Worm (Caenorhabditis elegans): ENCODE measurements around the gene osta-1.
A peak's percentile ranks its signal among the peaks of the same experiment; 100 is the strongest.

Gene osta-1

DNA sequence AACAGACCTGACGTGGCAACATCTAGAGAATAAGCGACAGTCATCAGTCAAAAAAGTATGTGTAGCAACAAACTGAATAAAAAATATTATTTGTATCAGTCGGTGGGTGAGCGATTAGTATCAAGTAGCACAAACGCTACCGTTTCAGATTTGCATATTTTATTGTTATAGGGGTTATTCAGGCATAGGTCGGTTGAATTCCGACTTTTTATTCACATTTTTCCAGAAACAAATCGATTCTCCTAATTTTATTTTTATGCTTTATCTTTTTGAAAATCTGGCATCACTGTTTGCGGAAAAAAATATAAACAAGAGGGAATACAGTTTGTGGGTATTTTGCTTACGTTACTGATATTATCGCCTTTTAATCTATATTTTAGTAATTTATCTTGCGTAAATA lies 5.3 kb downstream of the osta-1 start, which contains the start of gene best-4:
Gene best-4 (minus strand): TSS at position 101 of the 400 bp plus-strand sequence.
- TF ChIP-seq lin-11 (tag; optimal IDR thresholded peaks at IDR 0.05) = no peak
- TF ChIP-seq ama-1 (optimal IDR thresholded peaks at IDR 0.05) = no peak
- TF ChIP-seq unc-62 (GFP tag; optimal IDR thresholded peaks at IDR 0.05) = no peak
- TF ChIP-seq lin-39 (tag; optimal IDR thresholded peaks at IDR 0.05) = no peak
- TF ChIP-seq ZK546.5 (tag; optimal IDR thresholded peaks at IDR 0.05) = no peak
- no peak for TF ChIP-seq snpc-4 (tag; optimal IDR thresholded peaks at IDR 0.05)
- TF ChIP-seq ztf-1 (GFP tag; conservative IDR thresholded peaks at IDR 0.05) = no peak
- TF ChIP-seq skn-1 (tag; optimal IDR thresholded peaks at IDR 0.05) = no peak
- no peak for TF ChIP-seq unc-55 (GFP tag; optimal IDR thresholded peaks at IDR 0.05)
- no peak for TF ChIP-seq lin-13 (GFP tag; optimal IDR thresholded peaks at IDR 0.05)
- TF ChIP-seq nhr-6 (tag; optimal IDR thresholded peaks at IDR 0.05) = no peak
- TF ChIP-seq alr-1 (tag; optimal IDR thresholded peaks at IDR 0.05) = no peak
- TF ChIP-seq nhr-11 (tag; optimal IDR thresholded peaks at IDR 0.05) = no peak
- no peak for TF ChIP-seq elt-1 (tag; optimal IDR thresholded peaks at IDR 0.05)
- no peak for TF ChIP-seq aly-2 (tag; optimal IDR thresholded peaks at IDR 0.05)
- no peak for TF ChIP-seq unc-39 (tag; optimal IDR thresholded peaks at IDR 0.05)

DNA sequence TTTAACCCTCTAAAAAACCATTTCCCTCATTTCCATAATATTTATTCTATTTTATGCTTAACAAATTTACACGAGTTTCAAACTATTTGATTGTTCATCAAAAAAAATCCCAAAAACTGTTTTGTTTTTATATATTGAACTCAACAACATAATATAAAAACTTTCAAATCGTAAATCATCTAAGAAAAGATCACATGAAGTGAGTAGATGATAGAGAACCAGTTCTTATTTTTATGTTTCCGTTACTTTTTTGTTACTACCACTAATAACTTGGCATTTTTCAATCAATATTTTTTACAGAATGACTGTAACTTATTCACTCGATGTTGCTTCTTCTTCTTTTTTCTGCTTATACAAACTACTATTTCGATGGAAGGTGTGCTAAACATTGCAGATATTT lies 6.2 kb downstream of the osta-1 start, which contains the start of gene best-3:
Gene best-3 (plus strand): TSS at position 301 of the 400 bp plus-strand sequence.
- TF ChIP-seq aly-2 (tag; optimal IDR thresholded peaks at IDR 0.05) (no peak), nhr-25 (tag; optimal IDR thresholded peaks at IDR 0.05) (no peak), snpc-4 (tag; optimal IDR thresholded peaks at IDR 0.05) (no peak), nhr-11 (tag; optimal IDR thresholded peaks at IDR 0.05) (no peak), elt-3 (tag; optimal IDR thresholded peaks at IDR 0.05) (no peak), ama-1 (optimal IDR thresholded peaks at IDR 0.05) (no peak), unc-55 (GFP tag; optimal IDR thresholded peaks at IDR 0.05) (no peak), skn-1 (tag; optimal IDR thresholded peaks at IDR 0.05) (no peak), lsy-2 (tag; optimal IDR thresholded peaks at IDR 0.05) (no peak), sma-3 (GFP tag; optimal IDR thresholded peaks at IDR 0.05) (no peak), blmp-1 (tag; optimal IDR thresholded peaks at IDR 0.05; ENCODE audit: insufficient read depth) (no peak), ztf-1 (GFP tag; conservative IDR thresholded peaks at IDR 0.05) (no peak), ceh-82 (tag; optimal IDR thresholded peaks at IDR 0.05) (no peak), alr-1 (tag; optimal IDR thresholded peaks at IDR 0.05) (no peak)

DNA sequence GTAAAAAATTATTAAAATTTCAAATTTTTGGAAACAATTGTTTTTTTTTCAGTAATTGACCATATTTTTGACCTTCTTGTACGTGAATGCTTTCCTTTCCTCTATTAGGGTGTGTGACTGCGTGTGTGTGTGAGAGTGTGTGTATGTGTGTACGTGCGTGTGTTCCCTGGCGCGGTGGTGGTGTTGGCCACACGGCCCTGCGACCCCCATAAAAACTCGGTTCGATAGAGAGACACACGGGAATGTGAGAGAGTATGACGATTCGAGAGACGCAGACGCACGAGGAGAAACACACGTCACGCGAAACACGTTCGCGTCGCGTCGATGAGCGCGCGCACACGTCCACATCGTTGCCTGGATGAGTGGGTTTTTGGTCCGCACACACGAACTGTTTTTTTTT lies 12.3 kb downstream of the osta-1 start:
- TF ChIP-seq nhr-129 (tag; optimal IDR thresholded peaks at IDR 0.05) = peak; percentile 86
- TF ChIP-seq egl-27 (tag; optimal IDR thresholded peaks at IDR 0.05) = peak; percentile 57
- peak; percentile 40 to 83 for TF ChIP-seq mdl-1 (tag; optimal IDR thresholded peaks at IDR 0.05)
- no peak for TF ChIP-seq nhr-237 (tag; optimal IDR thresholded peaks at IDR 0.05)
- no peak for TF ChIP-seq blmp-1 (tag; optimal IDR thresholded peaks at IDR 0.05; ENCODE audit: insufficient read depth)
- TF ChIP-seq R02D3.7 (tag; optimal IDR thresholded peaks at IDR 0.05) = no peak
- no peak for TF ChIP-seq ceh-16 (tag; optimal IDR thresholded peaks at IDR 0.05)
- TF ChIP-seq skn-1 (tag; optimal IDR thresholded peaks at IDR 0.05) = no peak
- no peak for TF ChIP-seq mab-5 (tag; optimal IDR thresholded peaks at IDR 0.05)
- TF ChIP-seq aly-2 (tag; optimal IDR thresholded peaks at IDR 0.05) = no peak
- no peak for TF ChIP-seq nhr-77 (tag; optimal IDR thresholded peaks at IDR 0.05)
- no peak for TF ChIP-seq elt-3 (tag; optimal IDR thresholded peaks at IDR 0.05)
- TF ChIP-seq C34F6.9 (tag; optimal IDR thresholded peaks at IDR 0.05) = peak; percentile 85
- no peak for TF ChIP-seq ama-1 (optimal IDR thresholded peaks at IDR 0.05)
- no peak for TF ChIP-seq elt-1 (tag; optimal IDR thresholded peaks at IDR 0.05)
- TF ChIP-seq Y55F3AM.14 (GFP tag; optimal IDR thresholded peaks at IDR 0.05) = no peak
- TF ChIP-seq ztf-11 (tag; optimal IDR thresholded peaks at IDR 0.05) = no peak
- TF ChIP-seq crh-2 (tag; optimal IDR thresholded peaks at IDR 0.05) = peak; percentile 93
- no peak for TF ChIP-seq gmeb-1 (tag; optimal IDR thresholded peaks at IDR 0.05)
- peak; percentile 32 for TF ChIP-seq lin-11 (tag; optimal IDR thresholded peaks at IDR 0.05)
- TF ChIP-seq alr-1 (tag; optimal IDR thresholded peaks at IDR 0.05) = no peak
- TF ChIP-seq nhr-10 (tag; optimal IDR thresholded peaks at IDR 0.05) = no peak
- TF ChIP-seq snpc-4 (tag; optimal IDR thresholded peaks at IDR 0.05) = no peak
- TF ChIP-seq sma-9 (GFP tag; optimal IDR thresholded peaks at IDR 0.05) = peak; percentile 59
- TF ChIP-seq sma-9 (tag; optimal IDR thresholded peaks at IDR 0.05) = no peak
- TF ChIP-seq nhr-21 (tag; optimal IDR thresholded peaks at IDR 0.05) = peak; percentile 70
- no peak for TF ChIP-seq nhr-11 (tag; optimal IDR thresholded peaks at IDR 0.05)
- peak; percentile 41 for TF ChIP-seq zag-1 (tag; optimal IDR thresholded peaks at IDR 0.05)
- peak; percentile 82 for TF ChIP-seq unc-55 (GFP tag; optimal IDR thresholded peaks at IDR 0.05)
- no peak for TF ChIP-seq dmd-4 (tag; optimal IDR thresholded peaks at IDR 0.05)
- no peak for TF ChIP-seq ztf-4 (tag; optimal IDR thresholded peaks at IDR 0.05)
- TF ChIP-seq nhr-23 (tag; optimal IDR thresholded peaks at IDR 0.05) = no peak
- peak; percentile 82 for TF ChIP-seq nhr-25 (tag; optimal IDR thresholded peaks at IDR 0.05)
- TF ChIP-seq ZK546.5 (tag; optimal IDR thresholded peaks at IDR 0.05) = no peak
- TF ChIP-seq unc-62 (GFP tag; optimal IDR thresholded peaks at IDR 0.05) = no peak
- no peak for TF ChIP-seq ztf-1 (GFP tag; conservative IDR thresholded peaks at IDR 0.05)
- TF ChIP-seq ceh-82 (tag; optimal IDR thresholded peaks at IDR 0.05) = no peak
- no peak for TF ChIP-seq peb-1 (tag; optimal IDR thresholded peaks at IDR 0.05)
- TF ChIP-seq sma-3 (GFP tag; optimal IDR thresholded peaks at IDR 0.05) = peak; percentile 30
- peak; percentile 38 to 66 for TF ChIP-seq lsy-2 (tag; optimal IDR thresholded peaks at IDR 0.05)
- TF ChIP-seq lin-13 (GFP tag; optimal IDR thresholded peaks at IDR 0.05) = peak; percentile 69
- no peak for TF ChIP-seq unc-39 (tag; optimal IDR thresholded peaks at IDR 0.05)
- TF ChIP-seq F13H6.1 (tag; optimal IDR thresholded peaks at IDR 0.05) = peak; percentile 79
- peak; percentile 42 for TF ChIP-seq sem-4 (tag; optimal IDR thresholded peaks at IDR 0.05)
- peak; percentile 98 for TF ChIP-seq nhr-6 (tag; optimal IDR thresholded peaks at IDR 0.05)
